Fruit fly (Drosophila melanogaster) S2 (cell line): ENCODE results near the gene CG42272.
A peak's percentile ranks its signal among the peaks of the same experiment; 100 is the strongest.

Experiments
- CG8478 ChIP-seq: fragments of >200 bp; optimal IDR thresholded peaks from 2 replicates; lab custom pipeline; 2018
- CTCF ChIP-seq, 2 experiments: fragments of >200 bp; optimal IDR thresholded peaks; 2 replicates each; lab custom pipeline; 2018

CG42272 gene

dm6 chr3L:5786604-5787003 lies 16.2 kb upstream of the CG42272 start, which contains the start of gene Cralbp:
Cralbp (minus strand) TSS chr3L:5786718.
- no peak for TF ChIP-seq CG8478 (lab: Kevin White, UChicago)
- no peak for TF ChIP-seq CTCF (optimal IDR thresholded peaks at IDR 0.05; lab: Kevin White, UChicago)

dm6 chr3L:5787476-5787875 lies 15.4 kb upstream of the CG42272 start:
- no peak for TF ChIP-seq CTCF (optimal IDR thresholded peaks at IDR 0.05; lab: Kevin White, UChicago)
- no peak for TF ChIP-seq CG8478 (lab: Kevin White, UChicago)

- TF ChIP-seq CG8478 (lab: Kevin White, UChicago): no peak
- no peak for TF ChIP-seq CTCF (optimal IDR thresholded peaks at IDR 0.05; lab: Kevin White, UChicago)
Observed at dm6 chr3L:5788823-5789222, 14.0 kb upstream of the CG42272 start.

- no peak for TF ChIP-seq CTCF (optimal IDR thresholded peaks at IDR 0.05; lab: Kevin White, UChicago)
Observed at dm6 chr3L:5789663-5790062, 13.2 kb upstream of the CG42272 start.

dm6 chr3L:5793967-5794366 lies 8.9 kb upstream of the CG42272 start, which contains the start of gene Bre1:
Bre1 (minus strand) TSS chr3L:5794192.
- peak in 1 of 2 experiments; percentile 16 for TF ChIP-seq CTCF (optimal IDR thresholded peaks at IDR 0.05; lab: Kevin White, UChicago)
- no peak for TF ChIP-seq CG8478 (lab: Kevin White, UChicago)

dm6 chr3L:5796493-5796998 lies 6.3 kb upstream of the CG42272 start, which contains the start of gene Tektin-C:
Tektin-C (minus strand) TSS chr3L:5796543.
- TF ChIP-seq CG8478 (lab: Kevin White, UChicago): no peak
- no peak for TF ChIP-seq CTCF (optimal IDR thresholded peaks at IDR 0.05; lab: Kevin White, UChicago)

dm6 chr3L:5797274-5797673 lies 5.6 kb upstream of the CG42272 start:
- TF ChIP-seq CTCF (optimal IDR thresholded peaks at IDR 0.05; lab: Kevin White, UChicago) (no peak), CG8478 (lab: Kevin White, UChicago) (no peak)

dm6 chr3L:5802063-5802531 lies 736 bp upstream of the CG42272 start:
- TF ChIP-seq CG8478 (lab: Kevin White, UChicago): no peak
- TF ChIP-seq CTCF (optimal IDR thresholded peaks at IDR 0.05; lab: Kevin White, UChicago): no peak

dm6 chr3L:5807370-5808100 lies 4.7 kb downstream of the CG42272 start:
- no peak for TF ChIP-seq CG8478 (lab: Kevin White, UChicago)
- no peak for TF ChIP-seq CTCF (optimal IDR thresholded peaks at IDR 0.05; lab: Kevin White, UChicago)

dm6 chr3L:5808101-5808433 lies 5.2 kb downstream of the CG42272 start:
- no peak for TF ChIP-seq CTCF (optimal IDR thresholded peaks at IDR 0.05; lab: Kevin White, UChicago)
- TF ChIP-seq CG8478 (lab: Kevin White, UChicago): no peak

- no peak for TF ChIP-seq CTCF (optimal IDR thresholded peaks at IDR 0.05; lab: Kevin White, UChicago)
- TF ChIP-seq CG8478 (lab: Kevin White, UChicago): no peak
Observed at dm6 chr3L:5808540-5809200, 5.8 kb downstream of the CG42272 start.

dm6 chr3L:5809201-5809584 lies 6.4 kb downstream of the CG42272 start:
- TF ChIP-seq CTCF (optimal IDR thresholded peaks at IDR 0.05; lab: Kevin White, UChicago) (no peak), CG8478 (lab: Kevin White, UChicago) (no peak)

- no peak for TF ChIP-seq CTCF (optimal IDR thresholded peaks at IDR 0.05; lab: Kevin White, UChicago)
- no peak for TF ChIP-seq CG8478 (lab: Kevin White, UChicago)
Observed at dm6 chr3L:5809642-5810279, 6.9 kb downstream of the CG42272 start.

dm6 chr3L:5810633-5811341 lies 8.0 kb downstream of the CG42272 start, which contains the start of the genes S6k and kri:
S6k (minus strand) TSS chr3L:5810931.
kri (plus strand) TSS chr3L:5810973.
- no peak for TF ChIP-seq CG8478 (lab: Kevin White, UChicago)
- TF ChIP-seq CTCF (optimal IDR thresholded peaks at IDR 0.05; lab: Kevin White, UChicago): peak; percentile 0 to 18
